Fruit fly (Drosophila melanogaster): ENCODE results near the gene CG45075.

CG45075 gene

DNA sequence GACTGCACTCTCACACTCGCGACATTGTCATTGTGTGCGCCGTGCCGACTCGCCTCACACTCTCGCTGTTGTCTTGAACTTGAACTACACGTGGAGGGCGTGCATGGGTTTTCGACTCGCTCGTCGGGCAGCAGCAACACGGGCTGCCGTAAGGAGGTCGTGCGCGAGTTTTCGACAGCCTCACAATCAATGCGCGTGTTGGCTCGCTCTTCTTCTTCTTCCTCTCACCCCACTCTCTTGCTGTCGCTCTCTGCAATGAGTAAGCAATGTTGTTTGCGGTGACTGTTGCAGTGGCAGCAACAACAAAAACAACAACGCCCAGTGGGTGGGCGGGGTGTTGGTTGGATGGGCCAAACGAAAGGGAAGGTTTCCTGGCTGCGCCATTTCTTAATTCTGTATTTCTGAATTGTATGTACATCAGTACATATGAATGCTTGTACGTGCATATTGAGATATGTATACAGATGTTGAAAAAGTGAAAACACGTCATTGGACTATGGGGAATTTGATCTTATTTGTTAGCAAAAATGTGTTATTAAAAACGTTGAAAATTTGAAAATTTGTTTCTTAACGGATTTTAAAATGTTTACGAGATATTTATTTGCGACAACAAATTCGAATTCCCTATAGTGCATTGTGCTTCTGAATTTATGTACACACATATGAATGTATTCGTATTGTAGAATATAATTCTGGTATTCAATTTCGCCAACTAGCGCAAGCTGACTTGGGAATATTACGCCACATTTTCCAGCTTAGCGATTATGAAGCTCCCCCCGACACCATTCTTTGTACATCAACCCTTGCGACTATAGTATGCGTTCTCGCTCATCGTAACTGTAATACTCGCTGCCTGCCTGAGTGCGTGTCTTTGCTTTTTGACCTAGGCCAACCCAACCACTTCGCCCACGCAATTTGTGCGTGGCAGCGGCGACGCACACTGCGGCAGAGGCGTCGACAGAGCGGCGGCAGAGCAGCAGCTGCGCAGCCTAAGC lies 2.5 kb upstream of the CG45075 start (continued):
- TF ChIP-seq ro (GFP tag; IDR thresholded peaks at IDR 0.05) (no peak), az2 (GFP tag; optimal IDR thresholded peaks at IDR 0.05) (no peak), Myb (GFP tag; optimal IDR thresholded peaks at IDR 0.05) (peak; percentile 31), slp2 (GFP tag; optimal IDR thresholded peaks at IDR 0.05) (no peak), CG43689 (GFP tag; IDR thresholded peaks at IDR 0.05) (no peak), HLH54F (GFP tag; optimal IDR thresholded peaks at IDR 0.05) (no peak), pb (GFP tag; optimal IDR thresholded peaks at IDR 0.05) (peak; percentile 11), CG11456 (GFP tag; IDR thresholded peaks at IDR 0.05) (no peak), CG8290 (GFP tag; optimal IDR thresholded peaks at IDR 0.05) (no peak), CG8290 (tag; optimal IDR thresholded peaks at IDR 0.05) (peak in 1 of 2 experiments; percentile 73), CG17359 (tag; optimal IDR thresholded peaks at IDR 0.05) (peak; percentile 30), CG4328 (GFP tag; optimal IDR thresholded peaks at IDR 0.05) (peak; percentile 53), CG5180 (GFP tag; optimal IDR thresholded peaks at IDR 0.05) (peak; percentile 65), CG13894 (tag; optimal IDR thresholded peaks at IDR 0.05) (peak; percentile 86), CG11695 (GFP tag; IDR thresholded peaks at IDR 0.05) (peak; percentile 53; the same call in 1 of the 3 replicates), sima (GFP tag; optimal IDR thresholded peaks at IDR 0.05) (no peak), Bteb2 (GFP tag; optimal IDR thresholded peaks at IDR 0.05) (peak; percentile 19), CG12299 (tag; optimal IDR thresholded peaks at IDR 0.05) (peak; percentile 13), ash1 (GFP tag; optimal IDR thresholded peaks at IDR 0.05) (peak; percentile 58), CG8359 (GFP tag; optimal IDR thresholded peaks at IDR 0.05; ENCODE audit: borderline replicate concordance) (peak; percentile 0), dati (GFP tag; IDR thresholded peaks at IDR 0.05) (no peak), pfk (GFP tag; optimal IDR thresholded peaks at IDR 0.05) (peak; percentile 38), Oli (tag; optimal IDR thresholded peaks at IDR 0.05) (no peak), scrt (GFP tag; optimal IDR thresholded peaks at IDR 0.05) (peak; percentile 64), emc (GFP tag; optimal IDR thresholded peaks at IDR 0.05) (no peak), lov (optimal IDR thresholded peaks at IDR 0.05) (no peak), lov (GFP tag; IDR thresholded peaks at IDR 0.05) (peak; percentile 74; the same call in 1 of the 3 replicates), Dll (GFP tag; IDR thresholded peaks at IDR 0.05; ENCODE audit: partially characterized antibody) (peak; percentile 36; the same call in 1 of the 4 replicates), jing (GFP tag; optimal IDR thresholded peaks at IDR 0.05) (no peak), Stat92E (GFP tag; optimal IDR thresholded peaks at IDR 0.05) (peak in 1 of 3 experiments; percentile 70), Hr51 (GFP tag; optimal IDR thresholded peaks at IDR 0.05) (peak in 1 of 2 experiments; percentile 13), nom (GFP tag; optimal IDR thresholded peaks at IDR 0.05) (no peak), Dbx (GFP tag; IDR thresholded peaks at IDR 0.05) (peak; percentile 49; the same call in 2 of the 3 replicates), grau (tag; optimal IDR thresholded peaks at IDR 0.05) (peak; percentile 54), maf-S (GFP tag; optimal IDR thresholded peaks at IDR 0.05) (no peak), CG18619 (GFP tag; optimal IDR thresholded peaks at IDR 0.05) (peak; percentile 62), CG31441 (GFP tag; IDR thresholded peaks at IDR 0.05) (0 out of 2 replicates have a peak, but pooled peaks have one; percentile 13), prd (optimal IDR thresholded peaks at IDR 0.05) (no peak), prd (GFP tag; IDR thresholded peaks at IDR 0.05) (no peak), dmrt99B (tag; optimal IDR thresholded peaks at IDR 0.05) (peak; percentile 10), peb (GFP tag; IDR thresholded peaks at IDR 0.05) (no peak), CG10321 (GFP tag; IDR thresholded peaks at IDR 0.05) (no peak), CG7786 (GFP tag; optimal IDR thresholded peaks at IDR 0.05) (no peak), Tbp (GFP tag; optimal IDR thresholded peaks at IDR 0.05) (no peak), CG31365 (tag; optimal IDR thresholded peaks at IDR 0.05) (no peak), ttk (GFP tag; IDR thresholded peaks at IDR 0.05) (peak; percentile 18; the same call in 1 of the 2 replicates), Dek (tag; optimal IDR thresholded peaks at IDR 0.05) (peak; percentile 5), Taf1 (GFP tag; IDR thresholded peaks at IDR 0.05) (no peak), eyg (GFP tag; optimal IDR thresholded peaks at IDR 0.05) (no peak)

Measured in whole organism, embryonic.